Worm (Caenorhabditis elegans) whole organism, L3 larva: ENCODE measurements around the gene C04F6.9.

Experiments
- R02D3.7 ChIP-seq: fragments of 150-350 bp; optimal IDR thresholded peaks from 2 replicates; lab custom pipeline; 2014; ENCODE audit warnings: missing biosample characterization, missing genetic modification characterization
- ZK546.5 ChIP-seq: sonication (generic microtip); optimal IDR thresholded peaks from 2 replicates; lab custom pipeline; 2017; ENCODE audit warnings: missing biosample characterization, missing genetic modification characterization
- aly-2 ChIP-seq: fragments of 150-350 bp; optimal IDR thresholded peaks from 2 replicates; lab custom pipeline; 2014; ENCODE audit warnings: missing biosample characterization, missing genetic modification characterization
- ama-1 ChIP-seq: fragments of 150-350 bp; optimal IDR thresholded peaks from 2 replicates; lab custom pipeline; 2018
- ceh-16 ChIP-seq: sonication (generic microtip); optimal IDR thresholded peaks from 2 replicates; lab custom pipeline; 2017; ENCODE audit warnings: missing biosample characterization, missing genetic modification characterization
- ceh-28 ChIP-seq: fragments of 150-350 bp; optimal IDR thresholded peaks from 2 replicates; lab custom pipeline; 2014; ENCODE audit warnings: missing biosample characterization, missing genetic modification reagents, missing genetic modification characterization
- ceh-82 ChIP-seq: fragments of 150-350 bp; optimal IDR thresholded peaks from 2 replicates; lab custom pipeline; 2014; ENCODE audit warnings: missing biosample characterization, missing genetic modification characterization
- ceh-9 ChIP-seq: sonication (generic microtip); optimal IDR thresholded peaks from 2 replicates; lab custom pipeline; 2018; ENCODE audit warnings: missing biosample characterization, missing genetic modification characterization
- daf-12 ChIP-seq: fragments of 150-350 bp; optimal IDR thresholded peaks from 2 replicates; lab custom pipeline; 2014; ENCODE audit warnings: missing biosample characterization, missing genetic modification reagents, missing genetic modification characterization
- elt-1 ChIP-seq: fragments of 150-350 bp; optimal IDR thresholded peaks from 2 replicates; lab custom pipeline; 2014; ENCODE audit warnings: missing biosample characterization, missing genetic modification characterization
- elt-2 ChIP-seq: sonication (generic microtip); optimal IDR thresholded peaks from 2 replicates; lab custom pipeline; 2016; ENCODE audit warnings: missing genetic modification reagents, mild to moderate bottlenecking, missing genetic modification characterization, missing compliant biosample characterization
- elt-3 ChIP-seq, 3 experiments: fragments of 150-350 bp in 1 of 3; sonication (generic microtip) in 2 of 3; optimal IDR thresholded peaks; 2 replicates in 2 of 3; 4 replicates in 1 of 3; lab custom pipeline; 2014 to 2017; ENCODE audit warnings: missing biosample characterization in 3 of 3, missing genetic modification characterization in 3 of 3
- eor-1 ChIP-seq, 2 experiments: fragments of 150-350 bp; optimal IDR thresholded peaks; 2 replicates each; lab custom pipeline; 2014 to 2018; ENCODE audit warnings: missing biosample characterization in 2 of 2, missing genetic modification characterization in 2 of 2
- fkh-10 ChIP-seq: sonication (generic microtip); optimal IDR thresholded peaks from 2 replicates; lab custom pipeline; 2017; ENCODE audit warnings: missing biosample characterization, missing genetic modification reagents, missing genetic modification characterization
- fkh-2 ChIP-seq: fragments of 150-350 bp; optimal IDR thresholded peaks from 2 replicates; lab custom pipeline; 2014; ENCODE audit warnings: missing biosample characterization, missing genetic modification reagents, missing genetic modification characterization
- fos-1 ChIP-seq: fragments of 150-350 bp; optimal IDR thresholded peaks from 2 replicates; lab custom pipeline; 2014; ENCODE audit warnings: missing biosample characterization, missing genetic modification characterization
- hmg-11 ChIP-seq: sonication (generic microtip); optimal IDR thresholded peaks from 2 replicates; lab custom pipeline; 2016; ENCODE audit warnings: missing genetic modification characterization, missing compliant biosample characterization
- jun-1 ChIP-seq: fragments of 150-350 bp; optimal IDR thresholded peaks from 2 replicates; lab custom pipeline; 2014; ENCODE audit warnings: missing biosample characterization, missing genetic modification reagents, missing genetic modification characterization
- lin-15B ChIP-seq: fragments of 150-350 bp; optimal IDR thresholded peaks from 2 replicates; lab custom pipeline; 2014; ENCODE audit warnings: missing biosample characterization, missing genetic modification characterization
- lsy-12 ChIP-seq: sonication (generic microtip); optimal IDR thresholded peaks from 2 replicates; lab custom pipeline; 2016; ENCODE audit warnings: mild to moderate bottlenecking, missing genetic modification characterization, missing compliant biosample characterization
- mdl-1 ChIP-seq: fragments of 150-350 bp; optimal IDR thresholded peaks from 2 replicates; lab custom pipeline; 2014; ENCODE audit warnings: missing biosample characterization, missing genetic modification characterization
- mml-1 ChIP-seq: fragments of 150-350 bp; sonication (generic microtip); optimal IDR thresholded peaks from 3 replicates; lab custom pipeline; 2014; ENCODE audit warnings: missing biosample characterization, missing genetic modification characterization
- nfya-1 ChIP-seq: sonication (generic microtip); optimal IDR thresholded peaks from 2 replicates; lab custom pipeline; 2017; ENCODE audit warnings: missing genetic modification characterization, mild to moderate bottlenecking, missing compliant biosample characterization, antibody characterized with exemption, moderate library complexity; ENCODE audit not compliant: insufficient read depth
- nhr-11 ChIP-seq: fragments of 150-350 bp; optimal IDR thresholded peaks from 2 replicates; lab custom pipeline; 2014; ENCODE audit warnings: missing biosample characterization, missing genetic modification characterization
- nhr-12 ChIP-seq: fragments of 150-350 bp; optimal IDR thresholded peaks from 2 replicates; lab custom pipeline; 2014; ENCODE audit warnings: missing biosample characterization, missing genetic modification characterization
- nhr-23 ChIP-seq: fragments of 150-350 bp; optimal IDR thresholded peaks from 2 replicates; lab custom pipeline; 2014; ENCODE audit warnings: missing biosample characterization, missing genetic modification reagents, missing genetic modification characterization
- nhr-237 ChIP-seq: fragments of 150-350 bp; optimal IDR thresholded peaks from 2 replicates; lab custom pipeline; 2014; ENCODE audit warnings: missing biosample characterization, missing genetic modification characterization
- nhr-25 ChIP-seq: sonication (generic microtip); optimal IDR thresholded peaks from 2 replicates; lab custom pipeline; 2017; ENCODE audit warnings: missing biosample characterization, missing genetic modification characterization
- nhr-28 ChIP-seq: fragments of 150-350 bp; optimal IDR thresholded peaks from 2 replicates; lab custom pipeline; 2014; ENCODE audit warnings: missing biosample characterization, missing genetic modification characterization
- nhr-43 ChIP-seq: sonication (generic microtip); optimal IDR thresholded peaks from 2 replicates; lab custom pipeline; 2016; ENCODE audit warnings: mild to moderate bottlenecking, missing genetic modification characterization, missing compliant biosample characterization; ENCODE audit not compliant: poor library complexity, severe bottlenecking
- nhr-77 ChIP-seq: fragments of 150-350 bp; optimal IDR thresholded peaks from 2 replicates; lab custom pipeline; 2014; ENCODE audit warnings: missing biosample characterization, missing genetic modification characterization
- pha-4 ChIP-seq: fragments of 150-350 bp; optimal IDR thresholded peaks from 2 replicates; lab custom pipeline; 2014; ENCODE audit warnings: missing biosample characterization, missing genetic modification reagents, missing genetic modification characterization
- pqm-1 ChIP-seq: fragments of 150-350 bp; optimal IDR thresholded peaks from 2 replicates; lab custom pipeline; 2017; ENCODE audit warnings: missing biosample characterization, missing genetic modification characterization, inconsistent platforms
- sea-2 ChIP-seq: fragments of 150-350 bp; sonication (generic microtip); optimal IDR thresholded peaks from 4 replicates; lab custom pipeline; 2014; ENCODE audit warnings: missing biosample characterization, missing genetic modification reagents, missing genetic modification characterization
- snpc-4 ChIP-seq: fragments of 150-350 bp; optimal IDR thresholded peaks from 2 replicates; lab custom pipeline; 2014; ENCODE audit warnings: missing biosample characterization, missing genetic modification characterization
- tbx-2 ChIP-seq: sonication (generic microtip); optimal IDR thresholded peaks from 2 replicates; lab custom pipeline; 2016; ENCODE audit warnings: mild to moderate bottlenecking, missing genetic modification characterization, missing compliant biosample characterization
- unc-39 ChIP-seq: sonication (generic microtip); optimal IDR thresholded peaks from 4 replicates; lab custom pipeline; 2017; ENCODE audit warnings: missing biosample characterization, missing genetic modification characterization
- unc-62 ChIP-seq: fragments of 150-350 bp; sonication (generic microtip); optimal IDR thresholded peaks from 4 replicates; lab custom pipeline; 2014; ENCODE audit warnings: missing biosample characterization, missing genetic modification reagents, missing genetic modification characterization
- ztf-11 ChIP-seq: fragments of 150-350 bp; optimal IDR thresholded peaks from 2 replicates; lab custom pipeline; 2014; ENCODE audit warnings: missing biosample characterization, missing genetic modification characterization
- ztf-4 ChIP-seq: fragments of 150-350 bp; optimal IDR thresholded peaks from 2 replicates; lab custom pipeline; 2014; ENCODE audit warnings: missing biosample characterization, missing genetic modification characterization

Gene C04F6.9

DNA sequence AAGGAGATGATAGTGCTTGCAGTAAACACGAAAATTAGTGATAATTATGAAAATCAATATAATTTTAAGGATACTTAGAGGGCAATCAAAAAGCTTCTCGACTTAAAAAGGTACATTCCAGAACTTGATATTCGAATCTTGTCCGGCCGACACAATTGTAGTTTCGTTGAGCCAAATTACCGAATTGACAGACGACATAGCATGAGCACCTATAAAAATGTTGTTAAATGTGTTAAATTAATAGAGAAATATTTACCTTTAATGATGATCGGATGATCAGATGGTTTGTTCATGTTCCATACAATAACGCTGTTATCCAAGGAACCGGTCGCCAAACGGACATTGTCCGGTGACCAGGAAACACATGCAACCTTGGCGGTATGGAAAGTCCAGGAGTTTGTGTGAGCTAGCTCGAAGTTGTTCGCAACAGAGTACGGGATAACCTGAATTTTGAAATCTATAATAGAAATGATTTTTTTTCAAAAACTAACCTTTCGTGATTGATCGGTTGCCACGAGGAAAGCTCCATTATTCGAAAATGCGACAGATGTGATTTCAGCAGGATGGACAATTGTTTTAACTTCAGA lies 7.0 kb downstream of the C04F6.9 start:
- TF ChIP-seq ama-1 (no peak), fkh-10 (GFP tag; lab: Kevin White, UChicago) (no peak), unc-39 (no peak), mml-1 (tag; lab: Kevin White, UChicago) (no peak), nhr-28 (tag; lab: Kevin White, UChicago) (no peak), nfya-1 (tag; lab: Kevin White, UChicago) (no peak), ceh-9 (tag; lab: Kevin White, UChicago) (no peak), pqm-1 (tag; lab: Kevin White, UChicago) (no peak), ceh-16 (tag; lab: Kevin White, UChicago) (no peak), fos-1 (tag; lab: Kevin White, UChicago) (no peak), nhr-77 (tag; lab: Kevin White, UChicago) (no peak), jun-1 (tag; lab: Kevin White, UChicago) (no peak), R02D3.7 (tag; lab: Kevin White, UChicago) (no peak), elt-1 (no peak), daf-12 (tag; lab: Kevin White, UChicago) (no peak), fkh-2 (tag; lab: Kevin White, UChicago) (no peak)

DNA sequence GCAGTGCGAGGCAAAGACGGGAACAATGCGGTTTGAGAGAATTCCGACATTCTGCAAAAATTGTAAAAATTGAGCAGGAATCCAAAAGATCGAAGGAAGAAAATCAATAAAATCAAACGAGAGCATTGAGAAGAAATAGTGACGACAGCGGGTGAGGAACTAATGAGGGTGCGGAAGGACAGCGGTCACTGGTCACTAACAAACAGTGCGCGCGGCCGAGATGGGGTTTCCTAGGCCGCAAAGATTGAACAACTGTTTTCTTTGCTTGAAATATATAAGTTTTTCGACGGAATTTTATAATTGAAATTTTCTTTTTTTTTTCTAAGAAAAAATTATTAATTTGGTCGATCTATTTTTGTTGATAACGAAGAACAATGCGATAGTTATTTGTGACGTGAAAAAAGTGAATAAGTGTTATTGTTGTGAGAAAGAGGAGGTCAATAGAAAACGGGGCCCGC lies 9.8 kb downstream of the C04F6.9 start, which contains the start of gene unc-78:
TSS of gene unc-78 (minus strand) at position 51 of the 458 bp plus-strand sequence.
- TF ChIP-seq fkh-10 (GFP tag; lab: Kevin White, UChicago) = no peak
- TF ChIP-seq elt-2 (tag; lab: Kevin White, UChicago) = peak; percentile 0
- TF ChIP-seq pqm-1 (tag; lab: Kevin White, UChicago) = peak; percentile 31
- peak; percentile 16 for TF ChIP-seq pha-4 (tag; lab: Kevin White, UChicago)
- no peak for TF ChIP-seq sea-2 (GFP tag; lab: Kevin White, UChicago)

- TF ChIP-seq eor-1 (tag; optimal IDR thresholded peaks at IDR 0.05; lab: Kevin White, UChicago) = no peak
- TF ChIP-seq nhr-23 (tag; lab: Kevin White, UChicago) = peak; percentile 60
- peak; percentile 59 for TF ChIP-seq nhr-25 (tag; lab: Kevin White, UChicago)
- TF ChIP-seq elt-3 (tag; optimal IDR thresholded peaks at IDR 0.05; lab: Kevin White, UChicago) = no peak
Observed at ce11 chrX:3414660-3415144, 12.9 kb downstream of the C04F6.9 start, which contains the start of gene dhs-27. TSS of gene dhs-27 (minus strand) at chrX:3414710.

- no peak for TF ChIP-seq ztf-11 (tag; lab: Kevin White, UChicago)
- TF ChIP-seq elt-3 (tag; optimal IDR thresholded peaks at IDR 0.05; lab: Kevin White, UChicago) = no peak
- TF ChIP-seq mdl-1 (tag; lab: Kevin White, UChicago) = no peak
- no peak for TF ChIP-seq R02D3.7 (tag; lab: Kevin White, UChicago)
- TF ChIP-seq fos-1 (tag; lab: Kevin White, UChicago) = no peak
- no peak for TF ChIP-seq nfya-1 (tag; lab: Kevin White, UChicago)
- no peak for TF ChIP-seq fkh-10 (GFP tag; lab: Kevin White, UChicago)
- no peak for TF ChIP-seq ceh-82
- TF ChIP-seq ceh-28 = no peak
- TF ChIP-seq mml-1 (tag; lab: Kevin White, UChicago) = no peak
- no peak for TF ChIP-seq nhr-11 (tag; lab: Kevin White, UChicago)
- TF ChIP-seq ztf-4 = no peak
- no peak for TF ChIP-seq nhr-77 (tag; lab: Kevin White, UChicago)
- no peak for TF ChIP-seq lin-15B (tag; lab: Kevin White, UChicago)
Observed at ce11 chrX:3416063-3416462, 14.3 kb downstream of the C04F6.9 start.

DNA sequence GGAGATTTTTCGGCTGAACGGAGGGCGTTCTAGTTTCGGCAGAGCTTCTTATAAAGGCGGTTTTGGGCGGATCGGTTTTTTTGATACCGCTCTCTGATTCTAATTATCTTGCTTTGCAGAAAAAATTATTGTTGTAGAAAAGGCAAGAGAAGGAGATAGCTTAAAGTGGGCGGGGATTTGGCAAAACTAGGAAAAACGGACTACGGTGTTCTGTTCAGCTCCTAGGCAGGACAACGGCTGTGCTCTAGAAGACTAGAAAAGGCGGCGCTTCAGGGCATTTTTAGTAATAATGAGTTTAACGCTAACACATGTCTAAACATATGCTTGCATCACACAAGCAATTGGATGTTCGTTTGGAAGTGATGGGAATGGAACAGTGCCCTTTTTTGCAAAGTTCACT lies 17.3 kb downstream of the C04F6.9 start, which contains the start of gene C04F6.7:
TSS of gene C04F6.7 (minus strand) at position 101 of the 400 bp plus-strand sequence.
- no peak for TF ChIP-seq nhr-237
- TF ChIP-seq ztf-11 (tag; lab: Kevin White, UChicago) = no peak
- TF ChIP-seq snpc-4 (tag; lab: Kevin White, UChicago) = no peak
- TF ChIP-seq sea-2 (GFP tag; lab: Kevin White, UChicago) = no peak
- no peak for TF ChIP-seq tbx-2 (tag; lab: Kevin White, UChicago)
- no peak for TF ChIP-seq nhr-43 (tag; lab: Kevin White, UChicago)
- TF ChIP-seq lsy-12 = no peak
- no peak for TF ChIP-seq nhr-23 (tag; lab: Kevin White, UChicago)
- TF ChIP-seq fos-1 (tag; lab: Kevin White, UChicago) = no peak
- no peak for TF ChIP-seq nhr-28 (tag; lab: Kevin White, UChicago)
- TF ChIP-seq lin-15B (tag; lab: Kevin White, UChicago) = no peak
- no peak for TF ChIP-seq aly-2 (tag; lab: Kevin White, UChicago)
- no peak for TF ChIP-seq hmg-11 (tag; lab: Kevin White, UChicago)
- TF ChIP-seq elt-3 (tag; optimal IDR thresholded peaks at IDR 0.05; lab: Kevin White, UChicago) = no peak
- no peak for TF ChIP-seq ZK546.5
- TF ChIP-seq nhr-77 (tag; lab: Kevin White, UChicago) = no peak
- TF ChIP-seq unc-62 (GFP tag; lab: Kevin White, UChicago) = no peak
- TF ChIP-seq nhr-12 (tag; lab: Kevin White, UChicago) = no peak
- no peak for TF ChIP-seq nhr-25 (tag; lab: Kevin White, UChicago)
